Fruit fly (Drosophila melanogaster) whole organism, adult: ENCODE results near the gene MED24.

Experiments
- CG7045 ChIP-seq: fragments of 200-800 bp; sonication (Bioruptor generic); optimal IDR thresholded peaks from 2 replicates; lab custom pipeline; 2017; ENCODE audit warnings: missing biosample characterization, mild to moderate bottlenecking, missing genetic modification characterization
- Hr96 ChIP-seq: fragments of 200-800 bp; sonication (Bioruptor generic); optimal IDR thresholded peaks from 2 replicates; lab custom pipeline; 2016; ENCODE audit warnings: missing biosample characterization, missing genetic modification characterization

DNA sequence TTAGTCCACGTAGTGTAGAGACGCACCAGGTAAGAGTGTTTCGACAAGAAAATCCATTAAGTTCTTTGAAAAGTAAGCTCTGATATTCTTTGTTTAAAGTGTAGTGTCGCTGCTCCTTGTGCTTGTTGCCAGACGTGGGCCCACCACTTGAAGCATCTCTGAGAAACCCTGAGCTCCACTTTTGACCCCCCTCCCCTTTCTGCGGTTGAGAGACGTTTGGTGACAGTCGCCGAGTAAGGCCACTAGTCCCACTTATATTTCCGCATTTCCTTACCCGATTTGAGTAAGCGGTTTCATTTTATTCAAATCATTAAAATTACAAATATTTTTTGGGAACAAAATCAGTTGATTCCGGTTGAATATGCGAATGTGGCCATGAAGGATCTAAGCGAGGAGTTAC, 20.5 kb downstream of the MED24 start, which contains the start of gene CG8006:
- TF ChIP-seq CG7045 (GFP tag; lab: Kevin White, UChicago) (no peak), Hr96 (GFP tag; lab: Kevin White, UChicago) (no peak)
